Fruit fly (Drosophila melanogaster) whole organism, embryonic: ENCODE data around the gene CG14423.
A peak's percentile ranks its signal among the peaks of the same experiment; 100 is the strongest.

ENCODE experiments used
- Atf-2 ChIP-seq: fragments of 200-800 bp; sonication (Bioruptor generic); optimal IDR thresholded peaks from 2 replicates; lab custom pipeline; 2016; ENCODE audit warnings: missing biosample characterization, missing genetic modification characterization
- CG10462 ChIP-seq: fragments of 200-800 bp; sonication (Bioruptor generic); optimal IDR thresholded peaks from 2 replicates; lab custom pipeline; 2016; ENCODE audit warnings: missing biosample characterization, missing genetic modification characterization
- CG12236 ChIP-seq: fragments of 200-800 bp; sonication (Bioruptor generic); optimal IDR thresholded peaks from 2 replicates; lab custom pipeline; 2016; ENCODE audit warnings: missing biosample characterization, missing genetic modification characterization
- CG12391 ChIP-seq: fragments of 200-800 bp; sonication (Bioruptor generic); optimal IDR thresholded peaks from 3 replicates; lab custom pipeline; 2018; ENCODE audit warnings: missing biosample characterization, mild to moderate bottlenecking, missing genetic modification characterization, moderate library complexity
- CG14710 ChIP-seq: fragments of 200-800 bp; sonication (Bioruptor generic); optimal IDR thresholded peaks from 3 replicates; lab custom pipeline; 2019; ENCODE audit warnings: missing biosample characterization, mild to moderate bottlenecking, missing genetic modification characterization, moderate library complexity
- CG15601 ChIP-seq: fragments of 200-800 bp; sonication (Bioruptor generic); optimal IDR thresholded peaks from 3 replicates; lab custom pipeline; 2019; ENCODE audit warnings: missing biosample characterization, mild to moderate bottlenecking, missing genetic modification characterization, moderate library complexity
- CG17186 ChIP-seq: fragments of 200-800 bp; sonication (Bioruptor generic); optimal IDR thresholded peaks from 3 replicates; lab custom pipeline; 2017; ENCODE audit warnings: missing biosample characterization, missing genetic modification reagents, missing genetic modification characterization
- CG17328 ChIP-seq: fragments of 200-800 bp; sonication (Bioruptor generic); IDR thresholded peaks from 2 replicates; pipeline ENCODE4 v1.3.6; 2022; ENCODE audit warnings: missing biosample characterization, missing genetic modification characterization
- CG17361 ChIP-seq: fragments of 200-800 bp; sonication (Bioruptor generic); IDR thresholded peaks from 3 replicates; pipeline ENCODE4 v1.3.6; 2022; ENCODE audit warnings: missing biosample characterization, missing genetic modification characterization
- CG2116 ChIP-seq: fragments of 200-800 bp; sonication (Bioruptor generic); optimal IDR thresholded peaks from 3 replicates; lab custom pipeline; 2018; ENCODE audit warnings: missing biosample characterization, mild to moderate bottlenecking, missing genetic modification characterization
- CG30431 ChIP-seq: fragments of 200-800 bp; sonication (Bioruptor generic); optimal IDR thresholded peaks from 2 replicates; lab custom pipeline; 2017; ENCODE audit warnings: missing biosample characterization, missing genetic modification characterization
- CG31441 ChIP-seq: fragments of 200-800 bp; sonication (Bioruptor generic); IDR thresholded peaks from 2 replicates; pipeline ENCODE4 v1.3.6; 2022; ENCODE audit warnings: missing biosample characterization, missing genetic modification characterization
- CG4360 ChIP-seq: fragments of 200-800 bp; sonication (Bioruptor generic); IDR thresholded peaks from 2 replicates; pipeline ENCODE4 v1.3.6; 2022; ENCODE audit warnings: missing biosample characterization, missing genetic modification characterization
- CG5180 ChIP-seq: fragments of 200-800 bp; sonication (Bioruptor generic); optimal IDR thresholded peaks from 3 replicates; lab custom pipeline; 2017; ENCODE audit warnings: missing biosample characterization, missing genetic modification characterization, mild to moderate bottlenecking, moderate library complexity, missing genetic modification reagents
- CG5245 ChIP-seq: fragments of 200-800 bp; sonication (Bioruptor generic); optimal IDR thresholded peaks from 3 replicates; lab custom pipeline; 2016; ENCODE audit warnings: missing biosample characterization, missing genetic modification characterization
- CG6683 ChIP-seq: fragments of 200-800 bp; sonication (Bioruptor generic); optimal IDR thresholded peaks from 2 replicates; lab custom pipeline; 2017; ENCODE audit warnings: missing biosample characterization, mild to moderate bottlenecking, missing genetic modification characterization, missing genetic modification reagents
- CG8765 ChIP-seq: fragments of 200-800 bp; sonication (Bioruptor generic); IDR thresholded peaks from 2 replicates; pipeline ENCODE4 v1.3.6; 2022; ENCODE audit warnings: missing biosample characterization, missing genetic modification characterization
- CG9609 ChIP-seq: fragments of 200-800 bp; sonication (Bioruptor generic); optimal IDR thresholded peaks from 3 replicates; lab custom pipeline; 2016; ENCODE audit warnings: missing biosample characterization, missing genetic modification characterization
- Camta ChIP-seq: fragments of 200-800 bp; sonication (Bioruptor generic); optimal IDR thresholded peaks from 2 replicates; lab custom pipeline; 2016; ENCODE audit warnings: missing biosample characterization, missing genetic modification characterization
- Chrac-16 ChIP-seq: fragments of 200-800 bp; sonication (Bioruptor generic); optimal IDR thresholded peaks from 3 replicates; lab custom pipeline; 2016; ENCODE audit warnings: missing biosample characterization, missing genetic modification characterization
- CoRest ChIP-seq: fragments of 200-800 bp; sonication (Bioruptor generic); optimal IDR thresholded peaks from 3 replicates; lab custom pipeline; 2018; ENCODE audit warnings: missing biosample characterization, mild to moderate bottlenecking, missing genetic modification characterization, moderate library complexity
- D19A ChIP-seq: fragments of 200-800 bp; optimal IDR thresholded peaks from 3 replicates; lab custom pipeline; 2019; ENCODE audit warnings: missing biosample characterization, mild to moderate bottlenecking, missing genetic modification characterization, moderate library complexity
- ERR ChIP-seq: fragments of 200-800 bp; sonication (Bioruptor generic); optimal IDR thresholded peaks from 2 replicates; lab custom pipeline; 2016; ENCODE audit warnings: missing biosample characterization, missing genetic modification characterization
- Hsf ChIP-seq: fragments of 200-800 bp; sonication (Bioruptor generic); optimal IDR thresholded peaks from 3 replicates; lab custom pipeline; 2016; ENCODE audit warnings: missing biosample characterization, missing genetic modification characterization
- Med ChIP-seq: fragments of 200-800 bp; sonication (Bioruptor generic); peaks from one replicate; lab custom pipeline; 2016; ENCODE audit warnings: missing biosample characterization, missing genetic modification characterization, mild to moderate bottlenecking, inconsistent platforms, moderate library complexity
- Mes4 ChIP-seq: fragments of 200-800 bp; sonication (Bioruptor generic); optimal IDR thresholded peaks from 2 replicates; lab custom pipeline; 2016; ENCODE audit warnings: missing biosample characterization, missing genetic modification characterization
- Neu2 ChIP-seq: fragments of 200-800 bp; sonication (Bioruptor generic); optimal IDR thresholded peaks from 3 replicates; lab custom pipeline; 2016; ENCODE audit warnings: missing biosample characterization, missing genetic modification characterization, borderline replicate concordance
- Oli ChIP-seq: fragments of 200-800 bp; sonication (Bioruptor generic); optimal IDR thresholded peaks from 2 replicates; lab custom pipeline; 2018; ENCODE audit warnings: missing biosample characterization, mild to moderate bottlenecking, missing genetic modification characterization, moderate library complexity
- Optix ChIP-seq: fragments of 200-800 bp; sonication (Bioruptor generic); IDR thresholded peaks from 3 replicates; pipeline ENCODE4 v1.3.6; 2022; ENCODE audit warnings: missing biosample characterization, missing genetic modification characterization
- Pdp1 ChIP-seq, 2 experiments: fragments of 200-800 bp; sonication (Bioruptor generic); optimal IDR thresholded peaks; 3 replicates each; lab custom pipeline; 2016; ENCODE audit warnings: missing biosample characterization in 2 of 2, missing genetic modification characterization in 2 of 2, mild to moderate bottlenecking in 1 of 2, moderate library complexity in 1 of 2
- Stat92E ChIP-seq, 3 experiments: fragments of >200 bp in 2 of 3; fragments of 200-800 bp in 1 of 3; sonication (Bioruptor generic) in 1 of 3; optimal IDR thresholded peaks; 2 replicates each; lab custom pipeline; 2017 to 2019; ENCODE audit warnings: missing biosample characterization in 3 of 3, missing genetic modification characterization in 3 of 3, mild to moderate bottlenecking in 1 of 3, moderate library complexity in 1 of 3
- Usf ChIP-seq: fragments of 200-800 bp; sonication (Bioruptor generic); optimal IDR thresholded peaks from 2 replicates; lab custom pipeline; 2017; ENCODE audit warnings: missing genotype, missing biosample characterization, missing genetic modification characterization
- Xbp1 ChIP-seq: fragments of 200-800 bp; sonication (Bioruptor generic); optimal IDR thresholded peaks from 3 replicates; lab custom pipeline; 2016; ENCODE audit warnings: missing biosample characterization, mild to moderate bottlenecking, missing genetic modification characterization
- Xrp1 ChIP-seq: fragments of 200-800 bp; sonication (Bioruptor generic); IDR thresholded peaks from 2 replicates; pipeline ENCODE4 v1.3.6; 2022; ENCODE audit warnings: missing biosample characterization, missing genetic modification characterization
- ac ChIP-seq: fragments of 200-800 bp; sonication (Bioruptor generic); optimal IDR thresholded peaks from 3 replicates; lab custom pipeline; 2017; ENCODE audit warnings: missing biosample characterization, mild to moderate bottlenecking, missing genetic modification characterization
- ara ChIP-seq: fragments of 200-800 bp; sonication (Bioruptor generic); IDR thresholded peaks from 2 replicates; pipeline ENCODE4 v1.3.6; 2022; ENCODE audit warnings: missing biosample characterization, missing genetic modification characterization
- az2 ChIP-seq: fragments of 200-800 bp; sonication (Bioruptor generic); optimal IDR thresholded peaks from 3 replicates; lab custom pipeline; 2016; ENCODE audit warnings: missing biosample characterization, missing genetic modification characterization
- bab2 ChIP-seq: fragments of 200-800 bp; sonication (Bioruptor generic); optimal IDR thresholded peaks from 2 replicates; lab custom pipeline; 2016; ENCODE audit warnings: missing biosample characterization, missing genetic modification characterization
- bsh ChIP-seq, 2 experiments: fragments of 200-800 bp; sonication (Bioruptor generic); optimal IDR thresholded peaks; 2 replicates each; lab custom pipeline; 2017 to 2018; ENCODE audit warnings: mild to moderate bottlenecking in 2 of 2, missing biosample characterization in 2 of 2, missing genetic modification characterization in 2 of 2, moderate library complexity in 1 of 2
- chm ChIP-seq: fragments of 200-800 bp; sonication (Bioruptor generic); IDR thresholded peaks from 2 replicates; pipeline ENCODE4 v1.3.6; 2022; ENCODE audit warnings: missing biosample characterization, missing genetic modification characterization
- ci ChIP-seq: fragments of 200-800 bp; sonication (Bioruptor generic); IDR thresholded peaks from 3 replicates; pipeline ENCODE4 v1.3.6; 2022; ENCODE audit warnings: missing biosample characterization, missing genetic modification characterization
- fd96Cb ChIP-seq: fragments of 200-800 bp; sonication (Bioruptor generic); optimal IDR thresholded peaks from 2 replicates; lab custom pipeline; 2018; ENCODE audit warnings: missing biosample characterization, mild to moderate bottlenecking, missing genetic modification characterization, moderate library complexity
- fu2 ChIP-seq: fragments of 200-800 bp; sonication (Bioruptor generic); optimal IDR thresholded peaks from 2 replicates; lab custom pipeline; 2016; ENCODE audit warnings: missing biosample characterization, missing genetic modification characterization
- hth ChIP-seq: fragments of >200 bp; optimal IDR thresholded peaks from 2 replicates; lab custom pipeline; 2017; ENCODE audit warnings: inconsistent platforms
- jigr1 ChIP-seq: fragments of 200-800 bp; sonication (Bioruptor generic); IDR thresholded peaks from 3 replicates; pipeline ENCODE4 v1.3.6; 2022; ENCODE audit warnings: missing biosample characterization, missing genetic modification characterization
- nmo ChIP-seq: fragments of 200-800 bp; sonication (Bioruptor generic); optimal IDR thresholded peaks from 2 replicates; lab custom pipeline; 2018; ENCODE audit warnings: missing biosample characterization, mild to moderate bottlenecking, missing genetic modification characterization, moderate library complexity
- toy ChIP-seq: fragments of 200-800 bp; sonication (Bioruptor generic); IDR thresholded peaks from 2 replicates; pipeline ENCODE4 v1.3.6; 2022; ENCODE audit warnings: missing biosample characterization, missing genetic modification characterization
- unpg ChIP-seq: fragments of 200-800 bp; sonication (Bioruptor generic); optimal IDR thresholded peaks from 3 replicates; lab custom pipeline; 2018; ENCODE audit warnings: missing biosample characterization, mild to moderate bottlenecking, missing genetic modification characterization, moderate library complexity
- zf30C ChIP-seq: fragments of 200-800 bp; sonication (Bioruptor generic); optimal IDR thresholded peaks from 3 replicates; lab custom pipeline; 2018; ENCODE audit warnings: missing biosample characterization, mild to moderate bottlenecking, missing genetic modification characterization

Gene CG14423

DNA sequence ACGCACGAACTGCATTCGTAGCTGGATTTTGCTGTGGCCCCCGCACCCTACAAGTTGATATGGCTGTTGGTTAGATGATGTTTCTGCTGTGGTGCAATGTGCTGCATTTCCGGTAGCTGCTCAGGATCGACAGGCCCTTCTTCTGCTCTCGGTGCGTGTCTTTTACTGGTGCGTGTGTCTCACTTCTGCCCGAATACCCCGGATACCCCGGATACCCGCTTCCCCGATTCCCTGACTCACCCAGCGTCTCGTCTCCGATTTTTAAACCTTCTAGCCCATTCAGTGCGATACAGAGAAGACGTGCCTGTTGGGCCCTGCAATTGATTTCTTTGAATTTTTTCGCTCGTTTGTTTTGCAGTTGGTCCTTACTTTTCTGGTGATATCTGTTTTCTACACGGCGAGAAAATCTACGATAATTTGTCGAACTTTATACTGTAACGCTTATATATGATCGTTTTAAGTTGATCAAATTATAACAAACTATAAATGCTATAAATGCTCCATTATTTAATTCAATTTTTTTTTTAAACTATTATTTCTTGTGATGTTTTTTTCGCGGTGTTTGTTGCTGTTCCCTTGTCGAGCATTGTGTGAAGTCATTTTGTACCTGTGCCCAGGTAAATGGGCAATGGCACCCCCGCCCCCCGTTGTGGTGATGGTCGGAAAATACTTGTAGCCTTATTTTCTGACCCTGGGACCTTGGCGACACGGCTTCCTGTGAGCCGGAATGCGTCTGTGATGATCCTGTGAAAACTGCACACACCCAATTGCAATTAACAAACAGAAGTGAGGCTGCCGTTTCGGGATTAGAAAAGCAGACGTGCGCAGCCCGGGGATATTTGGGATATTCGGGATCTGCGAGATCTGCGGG, 39.9 kb downstream of the CG14423 start (continued):
- TF ChIP-seq CG14710 (tag; lab: Kevin White, UChicago) (peak; percentile 80), hth (lab: Kevin White, UChicago) (no peak), Atf-2 (GFP tag; lab: Kevin White, UChicago) (peak; percentile 25), Usf (peak; percentile 56), toy (GFP tag; lab: Robert Waterston, UW) (no peak), Med (GFP tag; lab: Kevin White, UChicago) (peak; percentile 7), ERR (no peak), Mes4 (GFP tag; lab: Kevin White, UChicago) (peak; percentile 20), CG15601 (peak; percentile 19), ac (GFP tag; lab: Kevin White, UChicago) (peak; percentile 86), CG10462 (peak; percentile 32), Xbp1 (GFP tag; lab: Kevin White, UChicago) (peak; percentile 14), CG31441 (GFP tag; lab: Robert Waterston, UW) (peak; percentile 59), Hsf (GFP tag; lab: Kevin White, UChicago) (peak; percentile 58), bab2 (GFP tag; lab: Kevin White, UChicago) (peak; percentile 30), fd96Cb (tag; lab: Kevin White, UChicago) (peak; percentile 52), Neu2 (GFP tag; lab: Kevin White, UChicago) (peak; percentile 77), CG5245 (GFP tag; lab: Kevin White, UChicago) (peak; percentile 2), D19A (peak; percentile 41), chm (GFP tag; lab: Robert Waterston, UW) (peak; percentile 27; the same call in 1 of the 2 replicates), zf30C (GFP tag; lab: Kevin White, UChicago) (peak; percentile 94), CG8765 (peak; percentile 87), CG17328 (GFP tag; lab: Robert Waterston, UW) (peak; percentile 64), Chrac-16 (GFP tag; lab: Kevin White, UChicago) (peak; percentile 69), unpg (GFP tag; lab: Kevin White, UChicago) (peak; percentile 32), az2 (GFP tag; lab: Kevin White, UChicago) (peak; percentile 49), Pdp1 (GFP tag; optimal IDR thresholded peaks at IDR 0.05; lab: Kevin White, UChicago) (peak; percentile 27 to 35), CG30431 (peak; percentile 31), nmo (GFP tag; lab: Kevin White, UChicago) (peak; percentile 67), Optix (GFP tag; lab: Robert Waterston, UW) (no peak), ara (GFP tag; lab: Robert Waterston, UW) (peak; percentile 79), CG2116 (peak; percentile 19), bsh (GFP tag; optimal IDR thresholded peaks at IDR 0.05; lab: Kevin White, UChicago) (peak in 1 of 2 experiments; percentile 45), ci (peak; percentile 7; the same call in 1 of the 3 replicates), Camta (GFP tag; lab: Kevin White, UChicago) (peak; percentile 37), CoRest (tag; lab: Kevin White, UChicago) (peak; percentile 41), CG9609 (GFP tag; lab: Kevin White, UChicago) (no peak), CG17361 (GFP tag; lab: Robert Waterston, UW) (peak; percentile 70), Oli (tag; lab: Kevin White, UChicago) (peak; percentile 18), CG4360 (GFP tag; lab: Robert Waterston, UW) (0 out of 2 replicates have a peak, but pooled peaks have one; percentile 33), CG5180 (GFP tag; lab: Kevin White, UChicago) (no peak), CG17186 (GFP tag; lab: Kevin White, UChicago) (no peak), CG6683 (GFP tag; lab: Kevin White, UChicago) (no peak), CG12391 (peak; percentile 61), jigr1 (GFP tag; lab: Robert Waterston, UW) (no peak), CG12236 (GFP tag; lab: Kevin White, UChicago) (peak; percentile 47), Stat92E (GFP tag; optimal IDR thresholded peaks at IDR 0.05; lab: Kevin White, UChicago) (peak in 1 of 3 experiments; percentile 49), fu2 (GFP tag; lab: Kevin White, UChicago) (no peak), Xrp1 (GFP tag; lab: Robert Waterston, UW) (peak; percentile 81)
